Fruit fly (Drosophila melanogaster): ENCODE measurements around the gene CG9705.
A peak's percentile ranks its signal among the peaks of the same experiment; 100 is the strongest.

- TF ChIP-seq EcR (GFP tag; optimal IDR thresholded peaks at IDR 0.05) = peak; percentile 67
- TF ChIP-seq Pif1A (GFP tag; optimal IDR thresholded peaks at IDR 0.05) = no peak
- no peak for TF ChIP-seq D1 (tag; optimal IDR thresholded peaks at IDR 0.05)
- TF ChIP-seq fd96Ca (GFP tag; IDR thresholded peaks at IDR 0.05) = no peak
- no peak for TF ChIP-seq CG15710 (tag; optimal IDR thresholded peaks at IDR 0.05)
These were observed 23.4 kb downstream of the CG9705 start for dm6 chr3L:16803273-16803672.

Measured in whole organism, pupa.